Worm (Caenorhabditis elegans): Measurements from ENCODE around the gene M04C3.1.

The M04C3.1 gene

DNA sequence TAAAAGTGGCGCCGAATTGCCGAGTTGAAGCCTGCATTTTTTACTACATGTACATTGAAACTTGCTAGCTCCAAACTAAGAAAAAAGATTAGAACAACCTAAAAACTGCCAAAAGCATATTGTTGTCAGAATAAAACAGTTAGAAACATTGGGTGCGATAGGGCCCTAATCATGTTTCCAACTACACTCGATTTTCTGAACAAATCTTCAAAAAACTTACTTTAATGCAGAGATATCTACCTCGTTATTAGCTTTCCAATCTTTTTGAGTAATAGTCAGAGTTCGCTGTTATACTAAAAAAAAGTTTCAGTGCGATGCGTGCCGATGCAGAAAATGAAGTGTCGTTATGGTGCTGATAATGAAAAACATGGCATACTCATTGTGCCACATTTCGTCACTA is 10.2 kb upstream of the M04C3.1 start, which contains the start of the genes Y43F8B.13 and Y43F8B.14:
Gene Y43F8B.13 (plus strand): TSS at position 301 of the 400 bp plus-strand sequence.
Gene Y43F8B.14 (minus strand): TSS at position 322 of the 400 bp plus-strand sequence.
- TF ChIP-seq scrt-1 (GFP tag; IDR thresholded peaks at IDR 0.05), result no peak
- TF ChIP-seq ama-1 (optimal IDR thresholded peaks at IDR 0.05), result no peak
- no peak for TF ChIP-seq hnd-1 (tag; optimal IDR thresholded peaks at IDR 0.05)
- no peak for TF ChIP-seq tbx-37 (GFP tag; conservative IDR thresholded peaks at IDR 0.05)
- TF ChIP-seq aly-1 (tag; optimal IDR thresholded peaks at IDR 0.05), result no peak
- no peak for TF ChIP-seq F13C5.2 (tag; optimal IDR thresholded peaks at IDR 0.05)
- no peak for TF ChIP-seq tra-4 (tag; optimal IDR thresholded peaks at IDR 0.05)

DNA sequence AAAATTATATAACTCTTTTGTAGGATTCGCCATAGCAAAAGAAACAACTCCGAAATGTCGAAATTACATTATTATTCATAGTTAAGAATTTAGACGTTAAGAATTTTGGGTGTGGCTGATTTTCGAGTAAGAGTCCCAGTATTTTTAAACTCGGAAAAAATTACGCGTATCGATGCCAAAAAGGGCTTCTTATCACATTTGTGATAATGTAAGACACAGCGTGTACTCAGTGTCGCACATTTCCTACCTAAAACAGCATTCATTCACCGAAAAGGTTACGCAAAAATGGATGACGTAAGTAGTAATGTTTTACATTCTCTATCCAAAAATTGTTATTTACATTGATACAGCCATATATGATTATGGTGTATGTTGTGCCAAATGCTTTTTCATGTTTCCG is 4.1 kb upstream of the M04C3.1 start, which contains the start of gene M04C3.5:
Gene M04C3.5 (plus strand): TSS at position 190 of the 400 bp plus-strand sequence.
- TF ChIP-seq flt-1 (GFP tag; IDR thresholded peaks at IDR 0.05), result no peak
- no peak for TF ChIP-seq ets-7 (tag; optimal IDR thresholded peaks at IDR 0.05)
- TF ChIP-seq pes-1 (GFP tag; IDR thresholded peaks at IDR 0.05), result no peak
- TF ChIP-seq sea-1 (GFP tag; conservative IDR thresholded peaks at IDR 0.05), result no peak
- no peak for TF ChIP-seq tra-4 (tag; optimal IDR thresholded peaks at IDR 0.05)
- no peak for TF ChIP-seq hnd-1 (tag; optimal IDR thresholded peaks at IDR 0.05)
- TF ChIP-seq aly-1 (tag; optimal IDR thresholded peaks at IDR 0.05), result no peak
- no peak for TF ChIP-seq ceh-36 (tag; optimal IDR thresholded peaks at IDR 0.05)

DNA sequence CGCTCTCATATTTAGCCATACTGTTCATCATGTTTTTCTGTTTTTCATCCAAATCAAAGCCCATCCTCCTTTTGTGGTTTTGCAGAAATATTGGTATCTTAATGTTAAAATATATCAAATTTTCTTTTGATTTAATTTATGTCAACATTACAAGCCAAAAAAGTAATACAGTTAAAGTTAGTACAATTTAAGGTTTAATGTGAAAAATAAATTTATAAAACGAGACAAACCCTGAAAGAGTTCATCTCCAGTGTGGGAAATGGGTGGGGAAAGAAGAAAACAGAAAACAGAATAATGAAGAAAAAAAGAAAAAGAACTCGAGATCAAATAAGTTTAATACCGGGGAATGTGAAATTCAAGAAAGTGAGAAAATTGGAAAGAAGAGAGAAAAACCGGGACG is 3.4 kb upstream of the M04C3.1 start, which contains the start of gene M04C3.2:
Gene M04C3.2 (minus strand): TSS at position 101 of the 400 bp plus-strand sequence.
- TF ChIP-seq ceh-36 (tag; optimal IDR thresholded peaks at IDR 0.05), result no peak
- no peak for TF ChIP-seq tbx-37 (GFP tag; conservative IDR thresholded peaks at IDR 0.05)
- no peak for TF ChIP-seq tra-4 (tag; optimal IDR thresholded peaks at IDR 0.05)
- no peak for TF ChIP-seq flt-1 (GFP tag; IDR thresholded peaks at IDR 0.05)
- no peak for TF ChIP-seq aly-1 (tag; optimal IDR thresholded peaks at IDR 0.05)
- TF ChIP-seq hmbx-1 (tag; optimal IDR thresholded peaks at IDR 0.05), result no peak
- no peak for TF ChIP-seq sea-1 (GFP tag; conservative IDR thresholded peaks at IDR 0.05)
- TF ChIP-seq hnd-1 (tag; optimal IDR thresholded peaks at IDR 0.05), result no peak
- TF ChIP-seq B0310.2 (tag; optimal IDR thresholded peaks at IDR 0.05), result no peak

DNA sequence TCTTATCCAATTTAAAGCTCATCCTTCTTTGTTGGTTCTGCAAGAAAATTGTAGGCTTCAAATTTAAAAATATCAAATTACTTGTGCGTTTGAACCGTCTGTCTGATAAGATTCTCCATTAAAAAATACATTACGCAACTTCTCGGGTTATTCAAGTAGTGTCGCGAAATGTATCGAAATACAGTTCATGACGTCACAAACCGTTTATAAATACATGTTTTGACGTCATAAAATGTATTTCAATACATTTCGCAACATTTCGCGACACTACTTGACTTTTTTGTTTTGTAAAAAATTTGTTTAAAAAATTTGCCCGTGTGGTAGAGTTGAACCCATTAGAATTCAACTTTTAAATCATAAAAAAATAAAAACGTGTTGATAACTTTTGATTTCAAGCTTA is 1.8 kb downstream of the M04C3.1 start:
- TF ChIP-seq sea-1 (GFP tag; conservative IDR thresholded peaks at IDR 0.05) (no peak), ets-7 (tag; optimal IDR thresholded peaks at IDR 0.05) (no peak), tbx-37 (GFP tag; conservative IDR thresholded peaks at IDR 0.05) (no peak), B0310.2 (tag; optimal IDR thresholded peaks at IDR 0.05) (no peak), tbx-11 (GFP tag; IDR thresholded peaks at IDR 0.05) (no peak), pes-1 (GFP tag; IDR thresholded peaks at IDR 0.05) (no peak), ceh-36 (tag; optimal IDR thresholded peaks at IDR 0.05) (no peak), tra-4 (tag; optimal IDR thresholded peaks at IDR 0.05) (no peak), F13C5.2 (tag; optimal IDR thresholded peaks at IDR 0.05) (no peak), flt-1 (GFP tag; IDR thresholded peaks at IDR 0.05) (no peak), ama-1 (optimal IDR thresholded peaks at IDR 0.05) (no peak), hmg-4 (GFP tag; optimal IDR thresholded peaks at IDR 0.05) (no peak), scrt-1 (GFP tag; IDR thresholded peaks at IDR 0.05) (no peak), aly-1 (tag; optimal IDR thresholded peaks at IDR 0.05) (no peak), hnd-1 (tag; optimal IDR thresholded peaks at IDR 0.05) (no peak), ceh-13 (GFP tag; optimal IDR thresholded peaks at IDR 0.05) (no peak)

DNA sequence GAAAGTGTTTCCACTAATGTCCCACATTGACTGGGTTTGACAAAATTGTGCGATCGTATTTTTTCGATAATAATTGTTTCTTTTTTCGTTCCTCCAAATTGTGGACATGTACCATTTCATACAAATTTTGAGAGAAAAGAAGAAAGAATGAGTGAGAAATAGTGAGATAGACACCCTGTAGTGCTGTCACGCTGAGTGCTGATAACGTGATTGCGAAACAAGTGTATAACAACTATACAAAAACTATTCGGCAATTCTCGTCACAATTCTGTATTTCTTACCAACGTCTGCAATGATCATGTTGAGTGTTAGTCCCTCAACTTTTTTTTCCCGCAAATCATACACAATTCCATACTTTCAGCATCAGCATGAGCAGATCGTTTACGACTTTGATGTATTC is 9.1 kb downstream of the M04C3.1 start, which contains the start of gene C25F9.14:
Gene C25F9.14 (plus strand): TSS at position 178 of the 400 bp plus-strand sequence.
- TF ChIP-seq sea-1 (GFP tag; conservative IDR thresholded peaks at IDR 0.05) (no peak), hmg-4 (GFP tag; optimal IDR thresholded peaks at IDR 0.05) (no peak), aly-1 (tag; optimal IDR thresholded peaks at IDR 0.05) (no peak), tbx-11 (GFP tag; IDR thresholded peaks at IDR 0.05) (no peak), ama-1 (optimal IDR thresholded peaks at IDR 0.05) (no peak), scrt-1 (GFP tag; IDR thresholded peaks at IDR 0.05) (no peak), ceh-13 (GFP tag; optimal IDR thresholded peaks at IDR 0.05) (no peak), B0310.2 (tag; optimal IDR thresholded peaks at IDR 0.05) (no peak), hnd-1 (tag; optimal IDR thresholded peaks at IDR 0.05) (no peak), tra-4 (tag; optimal IDR thresholded peaks at IDR 0.05) (no peak), flt-1 (GFP tag; IDR thresholded peaks at IDR 0.05) (no peak), pes-1 (GFP tag; IDR thresholded peaks at IDR 0.05) (no peak), ets-7 (tag; optimal IDR thresholded peaks at IDR 0.05) (no peak), tbx-37 (GFP tag; conservative IDR thresholded peaks at IDR 0.05) (no peak)

DNA sequence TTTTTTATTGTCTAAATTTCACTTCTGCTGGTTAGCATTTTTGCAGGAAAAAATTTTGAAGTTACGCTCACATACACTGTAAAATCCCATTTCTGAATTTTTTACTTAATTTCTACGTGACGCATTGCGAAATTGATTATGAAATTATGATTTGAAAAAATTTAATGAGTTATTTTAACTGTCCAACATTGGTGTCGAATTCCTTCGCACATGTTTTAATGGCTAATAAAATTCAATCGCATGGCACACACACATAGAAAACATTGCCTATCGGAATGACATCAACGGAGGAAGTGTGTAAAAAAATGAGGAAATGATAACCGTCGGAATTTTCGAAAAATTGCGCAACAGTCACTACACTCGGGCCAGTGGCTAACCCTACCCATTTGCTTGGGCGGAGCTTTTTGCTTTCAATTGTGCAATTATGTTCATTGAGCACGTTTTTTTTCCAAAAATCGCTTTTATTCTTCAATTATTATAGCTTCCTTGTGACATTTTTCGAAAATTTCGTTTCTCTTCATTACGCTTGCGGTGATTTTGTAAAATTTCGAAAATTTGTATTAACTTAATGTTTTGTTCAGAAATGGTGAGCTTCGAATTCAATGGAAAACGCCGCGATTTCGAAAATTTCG is 11.5 kb downstream of the M04C3.1 start, which contains the start of gene C25F9.16:
Gene C25F9.16 (plus strand): TSS at position 582 of the 632 bp plus-strand sequence.
- TF ChIP-seq hmbx-1 (tag; optimal IDR thresholded peaks at IDR 0.05), result no peak
- TF ChIP-seq hmg-4 (GFP tag; optimal IDR thresholded peaks at IDR 0.05), result no peak
- no peak for TF ChIP-seq scrt-1 (GFP tag; IDR thresholded peaks at IDR 0.05)
- no peak for TF ChIP-seq tbx-11 (GFP tag; IDR thresholded peaks at IDR 0.05)
- TF ChIP-seq flt-1 (GFP tag; IDR thresholded peaks at IDR 0.05), result no peak
- TF ChIP-seq ceh-36 (tag; optimal IDR thresholded peaks at IDR 0.05), result no peak
- TF ChIP-seq pes-1 (GFP tag; IDR thresholded peaks at IDR 0.05), result no peak

DNA sequence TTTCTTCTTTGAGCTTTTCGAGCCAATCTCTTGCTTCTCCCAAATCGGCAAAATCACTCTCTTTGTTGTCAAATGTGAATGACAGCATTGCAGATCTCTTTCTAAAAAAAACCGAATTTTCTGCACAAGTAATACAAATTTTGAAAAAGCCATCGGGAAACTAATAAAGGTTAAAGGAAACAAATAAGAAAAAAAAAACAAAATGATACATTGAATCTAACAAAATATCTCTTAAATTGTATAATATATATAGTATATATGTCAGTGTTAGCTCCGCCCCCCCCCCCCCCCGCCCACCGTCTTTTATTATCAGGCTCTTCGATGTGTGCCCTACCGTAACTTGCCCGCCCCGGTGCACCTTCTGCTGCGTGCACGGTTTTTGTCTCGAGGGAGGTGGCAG is 12.4 kb downstream of the M04C3.1 start, which contains the start of gene C25F9.11:
Gene C25F9.11 (minus strand): TSS at position 101 of the 400 bp plus-strand sequence.
- TF ChIP-seq tbx-11 (GFP tag; IDR thresholded peaks at IDR 0.05) (no peak), B0310.2 (tag; optimal IDR thresholded peaks at IDR 0.05) (no peak), ets-7 (tag; optimal IDR thresholded peaks at IDR 0.05) (no peak), F13C5.2 (tag; optimal IDR thresholded peaks at IDR 0.05) (no peak), scrt-1 (GFP tag; IDR thresholded peaks at IDR 0.05) (no peak), tbx-37 (GFP tag; conservative IDR thresholded peaks at IDR 0.05) (no peak), flt-1 (GFP tag; IDR thresholded peaks at IDR 0.05) (no peak)

DNA sequence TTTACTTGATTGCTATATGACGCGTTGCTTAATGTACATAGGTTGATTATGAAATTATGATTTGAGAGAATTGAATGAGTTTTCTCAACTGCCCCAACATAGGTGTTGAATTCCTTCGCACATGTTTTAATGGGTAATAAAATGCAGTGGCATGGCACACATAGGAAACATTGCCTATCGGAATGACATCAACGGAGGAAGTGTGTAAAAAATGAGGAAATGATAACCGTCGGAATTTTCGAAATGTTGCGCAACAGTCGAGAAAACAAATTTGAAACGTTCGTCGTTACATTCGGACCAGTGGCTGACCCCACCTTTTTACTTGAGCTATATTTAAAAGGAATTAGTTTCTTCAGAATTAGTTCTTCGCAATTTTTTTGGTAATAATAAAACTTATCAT is 13.4 kb downstream of the M04C3.1 start:
- TF ChIP-seq ceh-13 (GFP tag; optimal IDR thresholded peaks at IDR 0.05), result no peak
